Worm (Caenorhabditis elegans) whole organism, young adult: ENCODE results near the gene dhs-21.

Experiments used
- B0261.1 ChIP-seq: sonication (generic microtip); optimal IDR thresholded peaks from 2 replicates; lab custom pipeline; 2016; ENCODE audit warnings: mild to moderate bottlenecking, missing genetic modification characterization, moderate library complexity, missing compliant biosample characterization
- F22D6.2 ChIP-seq: sonication (generic microtip); optimal IDR thresholded peaks from 2 replicates; lab custom pipeline; 2016; ENCODE audit warnings: mild to moderate bottlenecking, missing genetic modification characterization, missing compliant biosample characterization
- F33H1.4 ChIP-seq: fragments of 200-800 bp; sonication (Bioruptor generic); IDR thresholded peaks from 2 replicates; pipeline ENCODE4 v1.3.6; 2022; ENCODE audit warnings: missing genetic modification reagents, missing genetic modification characterization, missing compliant biosample characterization
- F49E8.2 ChIP-seq: sonication (generic microtip); optimal IDR thresholded peaks from 3 replicates; lab custom pipeline; 2017; ENCODE audit warnings: missing genetic modification characterization, mild to moderate bottlenecking, missing compliant biosample characterization, antibody characterized with exemption, moderate library complexity; ENCODE audit not compliant: insufficient read depth
- F57A8.1 ChIP-seq: fragments of 200-800 bp; sonication (Bioruptor generic); optimal IDR thresholded peaks from 2 replicates; lab custom pipeline; 2018; ENCODE audit warnings: mild to moderate bottlenecking, missing genetic modification characterization, moderate library complexity, missing compliant biosample characterization
- F57C9.4 ChIP-seq: sonication (generic microtip); optimal IDR thresholded peaks from 2 replicates; lab custom pipeline; 2017; ENCODE audit warnings: mild to moderate bottlenecking, missing genetic modification characterization, missing compliant biosample characterization
- K12H6.12 ChIP-seq: fragments of 200-800 bp; sonication (Bioruptor generic); optimal IDR thresholded peaks from 2 replicates; lab custom pipeline; 2018; ENCODE audit warnings: mild to moderate bottlenecking, missing genetic modification characterization, missing compliant biosample characterization
- T26A5.8 ChIP-seq: sonication (generic microtip); optimal IDR thresholded peaks from 2 replicates; lab custom pipeline; 2016; ENCODE audit warnings: missing genetic modification characterization, missing compliant biosample characterization
- Y53F4B.3 ChIP-seq: fragments of 200-800 bp; sonication (Bioruptor generic); IDR thresholded peaks from 2 replicates; pipeline ENCODE4 v1.3.6; 2022; ENCODE audit warnings: missing genetic modification reagents, missing genetic modification characterization, missing compliant biosample characterization
- Y53G8AR.9 ChIP-seq: fragments of 200-800 bp; sonication (Bioruptor generic); conservative IDR thresholded peaks from 2 replicates; pipeline ENCODE4 v1.3.6; 2022; ENCODE audit warnings: missing genetic modification reagents, missing genetic modification characterization, missing compliant biosample characterization
- ama-1 ChIP-seq, 3 experiments: fragments of 150-350 bp in 1 of 3; sonication (generic microtip) in 2 of 3; optimal IDR thresholded peaks; 2 replicates each; lab custom pipeline; 2014 to 2018; ENCODE audit warnings: missing biosample characterization in 2 of 3, missing genetic modification characterization in 2 of 3, missing genetic modification reagents in 2 of 3
- aptf-3 ChIP-seq: fragments of 200-800 bp; sonication (Bioruptor generic); IDR thresholded peaks from 2 replicates; pipeline ENCODE4 v1.3.6; 2022; ENCODE audit warnings: missing genetic modification characterization, missing compliant biosample characterization
- atf-7 ChIP-seq: sonication (generic microtip); optimal IDR thresholded peaks from 2 replicates; lab custom pipeline; 2017; ENCODE audit warnings: mild to moderate bottlenecking, missing genetic modification characterization, missing compliant biosample characterization
- athp-1 ChIP-seq: sonication (generic microtip); optimal IDR thresholded peaks from 2 replicates; lab custom pipeline; 2017; ENCODE audit warnings: mild to moderate bottlenecking, missing genetic modification characterization, missing compliant biosample characterization
- ccch-3 ChIP-seq: fragments of 200-800 bp; sonication (Bioruptor generic); optimal IDR thresholded peaks from 2 replicates; lab custom pipeline; 2018; ENCODE audit warnings: mild to moderate bottlenecking, missing genetic modification characterization, missing compliant biosample characterization
- cebp-1 ChIP-seq, 2 experiments: fragments of 200-800 bp in 1 of 2; sonication (Bioruptor generic) in 1 of 2; sonication (generic microtip) in 1 of 2; IDR thresholded peaks in 1 of 2; optimal IDR thresholded peaks in 1 of 2; 2 replicates each; pipeline versions ENCODE4 v1.3.6 to Lab custom; 2017 to 2022; ENCODE audit warnings: missing compliant biosample characterization in 2 of 2, missing genetic modification characterization in 2 of 2, mild to moderate bottlenecking in 1 of 2, missing genetic modification reagents in 1 of 2, moderate library complexity in 1 of 2
- cebp-2 ChIP-seq: fragments of 200-800 bp; sonication (Bioruptor generic); IDR thresholded peaks from 2 replicates; pipeline ENCODE4 v1.3.6; 2022; ENCODE audit warnings: missing genetic modification characterization, missing compliant biosample characterization
- ceh-79 ChIP-seq: sonication (generic microtip); optimal IDR thresholded peaks from 2 replicates; lab custom pipeline; 2017; ENCODE audit warnings: mild to moderate bottlenecking, missing genetic modification characterization, missing compliant biosample characterization
- ceh-91 ChIP-seq: fragments of 200-800 bp; sonication (Bioruptor generic); IDR thresholded peaks from 2 replicates; pipeline ENCODE4 v1.3.6; 2022; ENCODE audit warnings: missing genetic modification reagents, missing genetic modification characterization, missing compliant biosample characterization
- egl-44 ChIP-seq: fragments of 200-800 bp; sonication (Bioruptor generic); IDR thresholded peaks from 2 replicates; pipeline ENCODE4 v1.3.6; 2022; ENCODE audit warnings: missing genetic modification reagents, missing genetic modification characterization, missing compliant biosample characterization
- egrh-3 ChIP-seq: fragments of 200-800 bp; sonication (Bioruptor generic); IDR thresholded peaks from 2 replicates; pipeline ENCODE4 v1.3.6; 2022; ENCODE audit warnings: missing genetic modification reagents, missing genetic modification characterization, missing compliant biosample characterization
- ekl-4 ChIP-seq: fragments of 200-800 bp; sonication (Bioruptor generic); IDR thresholded peaks from 2 replicates; pipeline ENCODE4 v1.3.6; 2022; ENCODE audit warnings: missing genetic modification reagents, missing genetic modification characterization, missing compliant biosample characterization
- hsf-1 ChIP-seq: fragments of 200-800 bp; sonication (Bioruptor generic); IDR thresholded peaks from 2 replicates; pipeline ENCODE4 v1.3.6; 2022; ENCODE audit warnings: missing genetic modification reagents, missing genetic modification characterization, missing compliant biosample characterization
- let-526 ChIP-seq: fragments of 200-800 bp; sonication (Bioruptor generic); IDR thresholded peaks from 2 replicates; pipeline ENCODE4 v1.3.6; 2022; ENCODE audit warnings: missing genetic modification reagents, missing genetic modification characterization, missing compliant biosample characterization
- let-607 ChIP-seq, 2 experiments: fragments of 200-800 bp in 1 of 2; sonication (Bioruptor generic) in 1 of 2; sonication (generic microtip) in 1 of 2; optimal IDR thresholded peaks; 2 replicates each; lab custom pipeline; 2016 to 2018; ENCODE audit warnings: mild to moderate bottlenecking in 2 of 2, missing compliant biosample characterization in 2 of 2, missing genetic modification characterization in 2 of 2, moderate library complexity in 2 of 2, missing genotype in 1 of 2
- lin-26 ChIP-seq: fragments of 200-800 bp; sonication (Bioruptor generic); IDR thresholded peaks from 2 replicates; pipeline ENCODE4 v1.3.6; 2022; ENCODE audit warnings: missing genetic modification reagents, missing genetic modification characterization, missing compliant biosample characterization
- lin-40 ChIP-seq: sonication (generic microtip); optimal IDR thresholded peaks from 2 replicates; lab custom pipeline; 2016; ENCODE audit warnings: missing genetic modification characterization, mild to moderate bottlenecking, missing compliant biosample characterization, missing genotype, missing genetic modification reagents
- lsl-1 ChIP-seq: fragments of 200-800 bp; sonication (Bioruptor generic); optimal IDR thresholded peaks from 2 replicates; lab custom pipeline; 2018; ENCODE audit warnings: mild to moderate bottlenecking, missing genetic modification characterization, moderate library complexity, missing compliant biosample characterization
- mcd-1 ChIP-seq: fragments of 200-800 bp; sonication (Bioruptor generic); IDR thresholded peaks from 2 replicates; pipeline ENCODE4 v1.3.6; 2022; ENCODE audit warnings: missing genetic modification reagents, missing genetic modification characterization, missing compliant biosample characterization
- mes-4 ChIP-seq: sonication (generic microtip); optimal IDR thresholded peaks from 2 replicates; lab custom pipeline; 2016; ENCODE audit warnings: missing genotype, missing genetic modification characterization, missing compliant biosample characterization
- mxl-1 ChIP-seq: sonication (generic microtip); optimal IDR thresholded peaks from 2 replicates; lab custom pipeline; 2016; ENCODE audit warnings: missing genetic modification characterization, missing compliant biosample characterization
- nhr-27 ChIP-seq: fragments of 200-800 bp; sonication (Bioruptor generic); optimal IDR thresholded peaks from 2 replicates; lab custom pipeline; 2018; ENCODE audit warnings: mild to moderate bottlenecking, missing genetic modification characterization, moderate library complexity, missing compliant biosample characterization
- nhr-80 ChIP-seq: sonication (generic microtip); optimal IDR thresholded peaks from 2 replicates; lab custom pipeline; 2016; ENCODE audit warnings: missing genetic modification characterization, missing compliant biosample characterization
- pbrm-1 ChIP-seq: fragments of 200-800 bp; sonication (Bioruptor generic); IDR thresholded peaks from 2 replicates; pipeline ENCODE4 v1.3.6; 2022; ENCODE audit warnings: missing genetic modification reagents, missing genetic modification characterization, missing compliant biosample characterization
- rec-8 ChIP-seq, 2 experiments: sonication (generic microtip); optimal IDR thresholded peaks; 2 replicates each; lab custom pipeline; 2016; ENCODE audit warnings: mild to moderate bottlenecking in 2 of 2, missing genetic modification characterization in 2 of 2, missing genetic modification reagents in 2 of 2, missing genotype in 2 of 2, missing biosample characterization in 1 of 2, missing compliant biosample characterization in 1 of 2, moderate library complexity in 1 of 2
- sdz-38 ChIP-seq: sonication (generic microtip); optimal IDR thresholded peaks from 2 replicates; lab custom pipeline; 2016; ENCODE audit warnings: missing genotype, missing genetic modification characterization, missing compliant biosample characterization
- snpc-3.4 ChIP-seq: sonication (generic microtip); optimal IDR thresholded peaks from 2 replicates; lab custom pipeline; 2017; ENCODE audit warnings: missing genetic modification characterization, mild to moderate bottlenecking, missing compliant biosample characterization, antibody characterized with exemption, moderate library complexity, missing genotype, missing genetic modification reagents
- snpc-4 ChIP-seq, 5 experiments: fragments of 150-350 bp in 1 of 5; sonication (generic microtip) in 4 of 5; optimal IDR thresholded peaks; 2 replicates each; lab custom pipeline; 2014 to 2018; ENCODE audit warnings: missing genetic modification characterization in 5 of 5, missing biosample characterization in 3 of 5, antibody characterized with exemption in 2 of 5, mild to moderate bottlenecking in 2 of 5, missing compliant biosample characterization in 2 of 5, missing genotype in 2 of 5, moderate library complexity in 2 of 5, missing genetic modification reagents in 1 of 5
- tlf-1 ChIP-seq: fragments of 200-800 bp; sonication (Bioruptor generic); optimal IDR thresholded peaks from 2 replicates; lab custom pipeline; 2018; ENCODE audit warnings: mild to moderate bottlenecking, missing genetic modification characterization, missing compliant biosample characterization
- zfh-2 ChIP-seq: fragments of 200-800 bp; sonication (Bioruptor generic); conservative IDR thresholded peaks from 2 replicates; pipeline ENCODE4 v1.3.6; 2022; ENCODE audit warnings: missing genetic modification reagents, missing genetic modification characterization, missing compliant biosample characterization

dhs-21 gene

DNA sequence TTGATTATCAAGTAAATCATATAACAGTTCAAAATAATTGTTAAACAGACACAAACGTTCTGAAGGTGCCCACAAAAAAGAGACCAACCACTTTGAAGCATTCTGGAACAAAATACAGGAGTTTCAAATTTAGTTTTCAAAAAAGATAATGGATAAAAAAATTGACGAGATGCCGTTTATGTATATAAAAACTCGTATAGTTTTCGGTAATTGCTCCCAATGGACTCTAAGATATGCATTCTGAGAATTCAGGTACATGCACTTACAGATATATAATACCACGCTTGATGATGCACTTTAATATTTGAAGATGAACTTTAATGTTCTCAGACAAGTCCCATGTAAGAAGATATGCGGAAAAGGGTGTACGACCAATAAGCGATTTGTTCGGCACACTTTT lies 14.8 kb downstream of the dhs-21 start, which contains the start of gene str-181:
str-181 (minus strand) TSS at position 101 of the 400 bp plus-strand sequence.
- no peak for TF ChIP-seq B0261.1 (tag; lab: Kevin White, UChicago)
- no peak for TF ChIP-seq ekl-4 (GFP tag; lab: Robert Waterston, UW)
- TF ChIP-seq nhr-27 (tag; lab: Kevin White, UChicago) = no peak

DNA sequence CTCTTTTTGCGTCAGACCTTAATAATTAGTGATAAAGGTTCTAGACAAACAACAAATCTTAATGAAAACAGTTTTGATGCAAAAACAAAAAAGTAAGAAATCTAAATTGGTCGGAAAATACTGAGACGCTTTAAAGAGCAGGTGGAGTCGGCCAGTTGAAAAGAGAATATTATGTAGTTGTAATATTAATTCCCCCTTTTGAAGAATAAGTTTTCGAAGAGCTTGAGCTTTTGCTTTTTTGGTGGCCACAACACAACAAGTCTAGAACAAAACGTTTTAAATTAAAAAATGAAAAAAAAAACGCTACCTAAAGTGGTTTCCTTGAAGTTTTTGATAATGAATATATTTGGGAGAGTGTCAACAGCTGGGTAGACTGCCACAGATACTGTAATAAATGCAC lies 17.0 kb downstream of the dhs-21 start, which contains the start of gene str-178:
str-178 (minus strand) TSS at position 101 of the 400 bp plus-strand sequence.
- TF ChIP-seq mcd-1 (GFP tag; lab: Robert Waterston, UW) = no peak
- TF ChIP-seq egrh-3 (GFP tag; lab: Robert Waterston, UW) = no peak
- no peak for TF ChIP-seq mes-4
- TF ChIP-seq lsl-1 = no peak
- no peak for TF ChIP-seq pbrm-1
- TF ChIP-seq atf-7 (tag; lab: Kevin White, UChicago) = no peak
- no peak for TF ChIP-seq mxl-1 (tag; lab: Kevin White, UChicago)
- no peak for TF ChIP-seq cebp-2
- no peak for TF ChIP-seq snpc-4 (GFP tag; optimal IDR thresholded peaks at IDR 0.05; lab: Kevin White, UChicago)
- TF ChIP-seq snpc-4 (tag; optimal IDR thresholded peaks at IDR 0.05; lab: Kevin White, UChicago) = no peak
- no peak for TF ChIP-seq ceh-79
- no peak for TF ChIP-seq zfh-2 (GFP tag; lab: Robert Waterston, UW)
- TF ChIP-seq rec-8 (tag; optimal IDR thresholded peaks at IDR 0.05; lab: Kevin White, UChicago) = no peak
- TF ChIP-seq snpc-3.4 (tag; lab: Kevin White, UChicago) = no peak

DNA sequence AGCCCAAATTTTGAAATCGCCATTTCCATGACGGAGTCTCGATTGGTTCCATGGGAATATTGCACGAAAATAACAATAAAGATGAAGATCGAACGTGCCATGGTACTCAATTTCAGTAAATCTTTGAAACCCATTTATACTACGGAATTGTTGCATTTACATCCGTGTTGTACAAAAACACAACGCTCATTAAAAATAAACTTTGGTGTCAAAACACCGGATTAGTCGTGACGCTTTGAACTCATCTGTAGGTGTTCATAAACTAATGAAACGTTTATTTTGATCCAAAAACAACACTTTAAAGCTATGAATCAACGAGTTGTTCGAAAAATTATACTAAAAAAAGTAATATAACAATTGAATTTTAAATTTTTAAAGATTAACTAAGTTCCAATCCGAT lies 19.3 kb downstream of the dhs-21 start, which contains the start of gene R11D1.4:
R11D1.4 (minus strand) TSS at position 101 of the 400 bp plus-strand sequence.
- TF ChIP-seq egl-44 (GFP tag; lab: Robert Waterston, UW) (no peak), ccch-3 (no peak), mxl-1 (tag; lab: Kevin White, UChicago) (no peak), snpc-3.4 (tag; lab: Kevin White, UChicago) (no peak), tlf-1 (GFP tag; lab: Kevin White, UChicago) (no peak), F49E8.2 (tag; lab: Kevin White, UChicago) (no peak)

DNA sequence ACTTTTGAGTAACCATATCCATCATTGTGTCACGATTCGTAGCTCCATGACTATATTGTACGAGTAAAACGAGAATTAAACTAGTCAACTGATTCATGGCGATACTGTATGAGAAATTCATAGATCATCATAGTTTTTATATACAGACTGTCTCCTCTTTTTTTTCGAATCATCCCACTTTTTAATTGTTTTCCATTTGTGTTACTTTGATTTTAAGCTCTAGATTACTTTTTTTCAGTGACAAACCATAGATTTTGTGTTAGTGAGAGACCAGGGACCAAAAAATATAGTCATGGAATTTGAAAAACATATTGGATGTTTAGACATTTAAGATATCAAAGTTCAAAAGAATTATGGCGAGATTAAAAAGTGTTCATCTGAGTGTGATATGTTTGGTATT lies 21.4 kb downstream of the dhs-21 start, which contains the start of gene R11D1.3:
R11D1.3 (minus strand) TSS at position 101 of the 400 bp plus-strand sequence.
- TF ChIP-seq F49E8.2 (tag; lab: Kevin White, UChicago) (no peak), F57C9.4 (tag; lab: Kevin White, UChicago) (no peak), nhr-80 (tag; lab: Kevin White, UChicago) (no peak), F22D6.2 (tag; lab: Kevin White, UChicago) (no peak), lin-40 (tag; lab: Kevin White, UChicago) (no peak), cebp-1 (GFP tag; IDR thresholded peaks at IDR 0.05; lab: Robert Waterston, UW) (no peak), cebp-1 (tag; optimal IDR thresholded peaks at IDR 0.05; lab: Kevin White, UChicago) (no peak), T26A5.8 (tag; lab: Kevin White, UChicago) (no peak), lin-26 (GFP tag; lab: Robert Waterston, UW) (no peak)

DNA sequence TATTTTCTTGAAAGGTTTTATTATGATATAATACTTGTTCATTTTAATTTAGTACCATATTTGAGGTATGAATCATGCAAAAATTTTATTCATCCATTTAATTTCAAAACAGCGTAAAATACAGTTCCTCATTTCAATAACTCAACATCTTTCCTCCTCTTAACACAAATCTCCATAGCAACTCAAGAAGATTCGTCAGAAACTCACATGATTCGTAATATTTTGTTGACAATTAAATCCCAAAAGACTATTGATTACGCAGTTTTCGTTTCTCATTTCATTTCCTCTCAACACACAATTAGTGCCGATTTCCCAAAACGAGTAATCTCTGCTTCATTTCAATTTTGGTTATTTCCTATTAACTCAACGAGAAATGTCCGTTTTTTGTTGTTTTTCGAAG lies 25.1 kb downstream of the dhs-21 start, which contains the start of gene R11D1.2:
R11D1.2 (plus strand) TSS at position 301 of the 400 bp plus-strand sequence.
- no peak for TF ChIP-seq nhr-27 (tag; lab: Kevin White, UChicago)
- no peak for TF ChIP-seq K12H6.12 (tag; lab: Kevin White, UChicago)
- no peak for TF ChIP-seq sdz-38 (tag; lab: Kevin White, UChicago)
- no peak for TF ChIP-seq ceh-91 (GFP tag; lab: Robert Waterston, UW)
- TF ChIP-seq ama-1 (optimal IDR thresholded peaks at IDR 0.05; lab: Kevin White, UChicago) = no peak
- TF ChIP-seq ama-1 (GFP tag; optimal IDR thresholded peaks at IDR 0.05; lab: Kevin White, UChicago) = no peak
- no peak for TF ChIP-seq mxl-1 (tag; lab: Kevin White, UChicago)
- no peak for TF ChIP-seq F49E8.2 (tag; lab: Kevin White, UChicago)
- no peak for TF ChIP-seq athp-1
- TF ChIP-seq Y53F4B.3 (GFP tag; lab: Robert Waterston, UW) = no peak
- TF ChIP-seq let-526 (GFP tag; lab: Robert Waterston, UW) = no peak
- no peak for TF ChIP-seq F33H1.4 (GFP tag; lab: Robert Waterston, UW)
- TF ChIP-seq F57A8.1 = no peak
- TF ChIP-seq let-607 (tag; optimal IDR thresholded peaks at IDR 0.05; lab: Kevin White, UChicago) = no peak
- no peak for TF ChIP-seq hsf-1 (GFP tag; lab: Robert Waterston, UW)
- no peak for TF ChIP-seq lin-26 (GFP tag; lab: Robert Waterston, UW)
- TF ChIP-seq Y53G8AR.9 (GFP tag; lab: Robert Waterston, UW) = no peak
- no peak for TF ChIP-seq aptf-3 (GFP tag; lab: Robert Waterston, UW)
